Worm (Caenorhabditis elegans) whole organism, early embryonic: ENCODE data around the gene C17E7.9.

Experiments used
- aly-1 ChIP-seq: sonication (generic microtip); optimal IDR thresholded peaks from 2 replicates; lab custom pipeline; 2016; ENCODE audit warnings: missing genetic modification characterization, missing compliant biosample characterization
- ama-1 ChIP-seq: fragments of 150-350 bp; optimal IDR thresholded peaks from 2 replicates; lab custom pipeline; 2014
- ceh-36 ChIP-seq: sonication (generic microtip); optimal IDR thresholded peaks from 2 replicates; lab custom pipeline; 2016; ENCODE audit warnings: missing genetic modification characterization, inconsistent platforms, missing compliant biosample characterization
- ets-7 ChIP-seq: sonication (generic microtip); optimal IDR thresholded peaks from 2 replicates; lab custom pipeline; 2016; ENCODE audit warnings: missing genotype, missing genetic modification characterization, missing compliant biosample characterization
- flt-1 ChIP-seq: fragments of 200-800 bp; sonication (Bioruptor generic); IDR thresholded peaks from 2 replicates; pipeline ENCODE4 v1.3.6; 2022; ENCODE audit warnings: missing genetic modification characterization, missing compliant biosample characterization
- hmg-4 ChIP-seq: fragments of 200-800 bp; sonication (Bioruptor generic); optimal IDR thresholded peaks from 2 replicates; lab custom pipeline; 2018; ENCODE audit warnings: mild to moderate bottlenecking, missing genetic modification characterization, missing compliant biosample characterization
- hnd-1 ChIP-seq: sonication (generic microtip); optimal IDR thresholded peaks from 2 replicates; lab custom pipeline; 2016; ENCODE audit warnings: missing genetic modification characterization, missing compliant biosample characterization
- pes-1 ChIP-seq: fragments of 200-800 bp; sonication (Bioruptor generic); IDR thresholded peaks from 2 replicates; pipeline ENCODE4 v1.3.6; 2022; ENCODE audit warnings: missing genetic modification reagents, missing genetic modification characterization, missing compliant biosample characterization
- tbx-11 ChIP-seq: fragments of 200-800 bp; sonication (Bioruptor generic); IDR thresholded peaks from 2 replicates; pipeline ENCODE4 v1.3.6; 2022; ENCODE audit warnings: missing genetic modification characterization, missing compliant biosample characterization
- tbx-37 ChIP-seq: fragments of 200-800 bp; sonication (Bioruptor generic); conservative IDR thresholded peaks from 2 replicates; pipeline ENCODE4 v1.3.6; 2022; ENCODE audit warnings: missing genetic modification reagents, missing genetic modification characterization, missing compliant biosample characterization

ce11 chrV:3903424-3903823, 12.8 kb upstream of the C17E7.9 start:
- TF ChIP-seq hmg-4 (GFP tag; lab: Kevin White, UChicago) (no peak), hnd-1 (tag; lab: Kevin White, UChicago) (no peak), tbx-11 (GFP tag; lab: Robert Waterston, UW) (no peak), ama-1 (no peak), ceh-36 (tag; lab: Kevin White, UChicago) (no peak), aly-1 (tag; lab: Kevin White, UChicago) (no peak), ets-7 (tag; lab: Kevin White, UChicago) (no peak), flt-1 (GFP tag; lab: Robert Waterston, UW) (no peak), tbx-37 (GFP tag; lab: Robert Waterston, UW) (no peak), pes-1 (GFP tag; lab: Robert Waterston, UW) (no peak)
